Fruit fly (Drosophila melanogaster) whole organism, pupa: ENCODE data around the gene Uros1.
A peak's percentile ranks its signal among the peaks of the same experiment; 100 is the strongest.

Experiments used
- CG10348 ChIP-seq: fragments of 200-800 bp; sonication (Bioruptor generic); IDR thresholded peaks from 2 replicates; pipeline ENCODE4 v1.3.6; 2022; ENCODE audit warnings: missing biosample characterization, missing genetic modification characterization
- CG12605 ChIP-seq: fragments of 200-800 bp; sonication (Bioruptor generic); IDR thresholded peaks from 2 replicates; pipeline ENCODE4 v1.3.6; 2022; ENCODE audit warnings: missing biosample characterization, missing genetic modification characterization
- CG13204 ChIP-seq: fragments of 200-800 bp; sonication (Bioruptor generic); optimal IDR thresholded peaks from 2 replicates; lab custom pipeline; 2018; ENCODE audit warnings: missing biosample characterization, mild to moderate bottlenecking, missing genetic modification characterization, moderate library complexity
- CG14655 ChIP-seq: fragments of 200-800 bp; sonication (Bioruptor generic); optimal IDR thresholded peaks from 3 replicates; lab custom pipeline; 2017; ENCODE audit warnings: mild to moderate bottlenecking, missing biosample characterization, missing genetic modification reagents, missing genetic modification characterization
- CG15710 ChIP-seq: fragments of 200-800 bp; sonication (Bioruptor generic); optimal IDR thresholded peaks from 2 replicates; lab custom pipeline; 2018; ENCODE audit warnings: missing biosample characterization, mild to moderate bottlenecking, missing genetic modification characterization, moderate library complexity
- CG17806 ChIP-seq: fragments of 200-800 bp; sonication (Bioruptor generic); optimal IDR thresholded peaks from 2 replicates; lab custom pipeline; 2018; ENCODE audit warnings: missing biosample characterization, mild to moderate bottlenecking, missing genetic modification characterization, moderate library complexity
- CG32121 ChIP-seq: fragments of 200-800 bp; sonication (Bioruptor generic); IDR thresholded peaks from 2 replicates; pipeline ENCODE4 v1.3.6; 2022; ENCODE audit warnings: missing biosample characterization, missing genetic modification characterization
- CG34367 ChIP-seq: fragments of 200-800 bp; sonication (Bioruptor generic); optimal IDR thresholded peaks from 2 replicates; lab custom pipeline; 2018; ENCODE audit warnings: missing biosample characterization, mild to moderate bottlenecking, missing genetic modification characterization
- CG4496 ChIP-seq: fragments of 200-800 bp; sonication (Bioruptor generic); IDR thresholded peaks from 3 replicates; pipeline ENCODE4 v1.3.6; 2022; ENCODE audit warnings: missing biosample characterization, missing genetic modification characterization
- CG8159 ChIP-seq: fragments of 200-800 bp; sonication (Bioruptor generic); optimal IDR thresholded peaks from 3 replicates; lab custom pipeline; 2018; ENCODE audit warnings: missing biosample characterization, mild to moderate bottlenecking, missing genetic modification characterization, moderate library complexity
- CG8301 ChIP-seq: fragments of 200-800 bp; sonication (Bioruptor generic); optimal IDR thresholded peaks from 2 replicates; lab custom pipeline; 2018; ENCODE audit warnings: missing biosample characterization, mild to moderate bottlenecking, missing genetic modification characterization
- CG9948 ChIP-seq: fragments of 200-800 bp; sonication (Bioruptor generic); optimal IDR thresholded peaks from 2 replicates; lab custom pipeline; 2018; ENCODE audit warnings: missing biosample characterization, mild to moderate bottlenecking, missing genetic modification characterization, moderate library complexity
- D1 ChIP-seq: fragments of 200-800 bp; sonication (Bioruptor generic); optimal IDR thresholded peaks from 2 replicates; lab custom pipeline; 2018; ENCODE audit warnings: missing biosample characterization, mild to moderate bottlenecking, missing genetic modification characterization, moderate library complexity
- EcR ChIP-seq: fragments of 200-800 bp; sonication (Bioruptor generic); optimal IDR thresholded peaks from 3 replicates; lab custom pipeline; 2019; ENCODE audit warnings: missing biosample characterization, missing genetic modification characterization, mild to moderate bottlenecking, moderate library complexity, missing genetic modification reagents
- Ets98B ChIP-seq: fragments of 200-800 bp; sonication (Bioruptor generic); IDR thresholded peaks from 2 replicates; pipeline ENCODE4 v1.3.6; 2022; ENCODE audit warnings: missing biosample characterization, missing genetic modification characterization
- Pif1A ChIP-seq: fragments of 200-800 bp; sonication (Bioruptor generic); optimal IDR thresholded peaks from 3 replicates; lab custom pipeline; 2016; ENCODE audit warnings: missing biosample characterization, missing genetic modification characterization
- Pif1B ChIP-seq: fragments of 200-800 bp; sonication (Bioruptor generic); optimal IDR thresholded peaks from 3 replicates; lab custom pipeline; 2016; ENCODE audit warnings: missing biosample characterization, missing genetic modification characterization
- Snoo ChIP-seq: fragments of 200-800 bp; sonication (Bioruptor generic); optimal IDR thresholded peaks from 3 replicates; lab custom pipeline; 2017; ENCODE audit warnings: missing biosample characterization, mild to moderate bottlenecking, missing genetic modification characterization, inconsistent platforms
- fd96Ca ChIP-seq: fragments of 200-800 bp; sonication (Bioruptor generic); IDR thresholded peaks from 3 replicates; pipeline ENCODE4 v1.3.6; 2022; ENCODE audit warnings: missing biosample characterization, missing genetic modification characterization
- gl ChIP-seq: fragments of 200-800 bp; sonication (Bioruptor generic); optimal IDR thresholded peaks from 2 replicates; lab custom pipeline; 2018; ENCODE audit warnings: missing biosample characterization, mild to moderate bottlenecking, missing genetic modification characterization
- rn ChIP-seq: fragments of 200-800 bp; sonication (Bioruptor generic); IDR thresholded peaks from 2 replicates; pipeline ENCODE4 v1.3.6; 2022; ENCODE audit warnings: missing biosample characterization, missing genetic modification characterization

Uros1 gene

DNA sequence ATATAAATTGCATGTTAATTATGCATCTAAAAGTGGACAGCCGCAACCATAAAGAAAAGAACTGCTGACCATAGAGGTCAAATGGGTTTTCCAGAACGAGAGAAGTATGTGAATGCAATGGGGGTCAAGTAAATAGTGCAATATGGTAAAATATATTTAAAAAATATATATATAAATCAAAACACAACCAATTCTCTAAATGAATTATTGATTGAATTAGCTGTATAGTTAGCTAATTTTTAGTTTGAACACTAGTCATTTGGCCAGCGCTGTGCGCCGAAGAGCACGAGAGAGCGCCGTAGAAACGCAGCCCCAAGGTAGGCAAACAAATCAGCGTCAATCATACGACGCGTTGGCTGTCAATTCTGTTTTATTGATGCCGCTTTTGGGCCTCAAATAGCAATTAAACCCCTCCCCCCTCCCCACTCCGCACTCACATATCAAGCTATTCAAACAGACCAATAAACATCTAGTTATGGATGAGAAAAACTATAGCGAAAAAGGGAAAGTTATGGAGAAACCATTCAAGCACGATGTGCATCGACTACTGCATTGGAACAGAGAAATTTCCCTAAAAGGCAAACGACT lies 21.0 kb downstream of the Uros1 start:
- TF ChIP-seq Pif1A (GFP tag; lab: Kevin White, UChicago): peak; percentile 30
- peak; percentile 61 for TF ChIP-seq CG9948 (tag; lab: Kevin White, UChicago)
- no peak for TF ChIP-seq EcR (GFP tag; lab: Kevin White, UChicago)
- TF ChIP-seq CG8301 (tag; lab: Kevin White, UChicago): peak; percentile 69
- TF ChIP-seq Pif1B (GFP tag; lab: Kevin White, UChicago): peak; percentile 49
- TF ChIP-seq gl (tag; lab: Kevin White, UChicago): no peak
- peak; percentile 53 for TF ChIP-seq CG17806 (tag; lab: Kevin White, UChicago)
- TF ChIP-seq CG13204: no peak
- peak; percentile 58 for TF ChIP-seq CG15710 (tag; lab: Kevin White, UChicago)
- TF ChIP-seq rn (GFP tag; lab: Robert Waterston, UW): peak; percentile 53; the same call in 1 of the 2 replicates
- peak; percentile 81 for TF ChIP-seq CG12605 (GFP tag; lab: Robert Waterston, UW)
- TF ChIP-seq D1 (tag; lab: Kevin White, UChicago): no peak
- peak; percentile 57 for TF ChIP-seq CG8159 (tag; lab: Kevin White, UChicago)
- peak; percentile 32 for TF ChIP-seq Snoo (tag; lab: Kevin White, UChicago)
- peak; percentile 89 for TF ChIP-seq CG4496
- TF ChIP-seq CG14655: no peak
- peak; percentile 32 for TF ChIP-seq CG34367 (tag; lab: Kevin White, UChicago)
- peak; percentile 88 for TF ChIP-seq CG32121 (GFP tag; lab: Robert Waterston, UW)
- TF ChIP-seq CG10348 (GFP tag; lab: Robert Waterston, UW): peak; percentile 42; the same call in 1 of the 2 replicates
- TF ChIP-seq Ets98B (GFP tag; lab: Robert Waterston, UW): peak; percentile 83
- peak; percentile 79 for TF ChIP-seq fd96Ca (GFP tag; lab: Robert Waterston, UW)

DNA sequence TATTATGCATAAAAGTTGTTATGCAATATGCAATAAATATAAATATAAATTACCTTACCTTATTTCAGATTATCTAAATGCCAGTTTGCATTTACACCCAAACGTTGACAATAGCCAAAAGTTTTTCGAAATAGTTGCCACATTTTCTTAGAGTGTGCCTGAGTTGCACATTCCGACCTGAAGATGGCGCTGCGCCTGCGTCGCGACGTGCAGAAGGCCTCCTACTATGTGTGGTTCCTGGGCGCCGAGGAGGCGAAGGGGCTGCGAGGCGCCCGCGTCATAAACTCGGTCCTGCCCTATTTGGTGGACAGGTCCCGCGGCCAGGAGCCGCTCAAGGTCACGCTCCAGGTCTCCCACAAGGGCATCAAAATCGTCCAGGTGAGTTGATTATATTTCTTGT lies 32.6 kb downstream of the Uros1 start:
- TF ChIP-seq CG14655 (no peak), CG12605 (GFP tag; lab: Robert Waterston, UW) (no peak), CG4496 (no peak), CG15710 (tag; lab: Kevin White, UChicago) (no peak), rn (GFP tag; lab: Robert Waterston, UW) (no peak), CG13204 (peak; percentile 5), CG34367 (tag; lab: Kevin White, UChicago) (no peak)
- TF ChIP-seq, all 21 proteins: peak for 1

- TF ChIP-seq CG10348 (GFP tag; lab: Robert Waterston, UW) (no peak), CG8159 (tag; lab: Kevin White, UChicago) (peak; percentile 44), fd96Ca (GFP tag; lab: Robert Waterston, UW) (no peak), EcR (GFP tag; lab: Kevin White, UChicago) (no peak), gl (tag; lab: Kevin White, UChicago) (no peak), CG34367 (tag; lab: Kevin White, UChicago) (no peak), CG12605 (GFP tag; lab: Robert Waterston, UW) (no peak), Snoo (tag; lab: Kevin White, UChicago) (peak; percentile 47), CG4496 (no peak), Ets98B (GFP tag; lab: Robert Waterston, UW) (no peak; the same call in 1 of the 2 replicates), Pif1B (GFP tag; lab: Kevin White, UChicago) (no peak), CG15710 (tag; lab: Kevin White, UChicago) (peak; percentile 23), rn (GFP tag; lab: Robert Waterston, UW) (no peak), CG8301 (tag; lab: Kevin White, UChicago) (no peak), Pif1A (GFP tag; lab: Kevin White, UChicago) (no peak), CG13204 (no peak), D1 (tag; lab: Kevin White, UChicago) (no peak), CG17806 (tag; lab: Kevin White, UChicago) (peak; percentile 16), CG14655 (no peak), CG9948 (tag; lab: Kevin White, UChicago) (peak; percentile 33), CG32121 (GFP tag; lab: Robert Waterston, UW) (no peak)
These were observed 33.8 kb downstream of the Uros1 start for dm6 chrX:8866256-8866655.

DNA sequence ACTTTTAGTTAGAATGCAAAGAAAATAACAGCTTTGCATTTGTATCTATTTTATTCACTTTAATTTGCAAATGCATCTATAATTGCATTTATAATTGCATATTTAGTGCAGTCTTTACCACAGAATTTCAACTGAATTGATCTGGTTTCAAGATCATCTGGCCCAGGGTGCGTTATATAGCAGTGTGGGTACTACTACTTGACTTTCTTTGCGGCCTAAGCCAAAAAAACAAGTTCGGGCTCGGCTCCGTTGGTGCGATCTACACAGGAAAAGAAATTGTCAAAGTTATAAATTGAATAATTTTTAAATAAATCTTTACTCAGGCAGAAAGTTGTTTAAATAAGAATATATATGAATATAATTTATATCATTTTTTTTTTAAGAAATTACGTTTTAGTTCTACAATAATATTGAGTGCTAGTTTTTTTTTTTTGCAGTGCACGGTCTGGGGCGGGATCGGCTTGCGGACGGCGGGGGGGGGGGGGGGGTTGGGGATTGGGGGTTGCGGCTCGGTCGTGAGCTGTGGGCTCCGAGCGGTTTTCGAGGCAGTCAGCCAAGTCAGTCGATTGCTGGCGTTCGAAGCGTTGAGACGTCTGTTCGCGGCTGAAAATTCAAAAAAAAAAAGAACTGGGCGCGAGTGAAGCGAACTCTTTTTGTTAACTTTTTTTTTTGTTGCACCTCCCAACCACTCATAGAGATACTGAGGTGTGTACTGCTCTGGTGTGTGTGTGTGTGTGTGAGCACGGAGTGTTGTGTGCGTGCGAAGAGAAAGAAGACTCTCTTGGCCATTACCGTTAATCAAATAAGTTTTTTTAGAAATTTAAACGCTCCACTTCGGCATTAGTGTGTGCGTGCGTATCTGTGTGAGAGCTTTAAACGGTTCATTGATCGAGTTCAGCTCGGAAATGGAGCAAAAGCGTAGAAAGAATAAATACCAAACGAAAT lies 36.2 kb downstream of the Uros1 start:
- TF ChIP-seq CG12605 (GFP tag; lab: Robert Waterston, UW) (peak; percentile 89), CG17806 (tag; lab: Kevin White, UChicago) (peak; percentile 82), CG9948 (tag; lab: Kevin White, UChicago) (peak; percentile 82), CG15710 (tag; lab: Kevin White, UChicago) (peak; percentile 87), Snoo (tag; lab: Kevin White, UChicago) (peak; percentile 85), rn (GFP tag; lab: Robert Waterston, UW) (peak; percentile 38), CG34367 (tag; lab: Kevin White, UChicago) (peak; percentile 78), fd96Ca (GFP tag; lab: Robert Waterston, UW) (peak; percentile 85), Ets98B (GFP tag; lab: Robert Waterston, UW) (peak; percentile 87), CG8301 (tag; lab: Kevin White, UChicago) (peak; percentile 73), D1 (tag; lab: Kevin White, UChicago) (peak; percentile 21), gl (tag; lab: Kevin White, UChicago) (peak; percentile 81), CG4496 (peak; percentile 87), CG10348 (GFP tag; lab: Robert Waterston, UW) (no peak), Pif1A (GFP tag; lab: Kevin White, UChicago) (peak; percentile 58), CG8159 (tag; lab: Kevin White, UChicago) (peak; percentile 87), CG32121 (GFP tag; lab: Robert Waterston, UW) (peak; percentile 77), Pif1B (GFP tag; lab: Kevin White, UChicago) (peak; percentile 52), CG13204 (peak; percentile 90), EcR (GFP tag; lab: Kevin White, UChicago) (peak; percentile 16), CG14655 (peak; percentile 88)
